Fruit fly (Drosophila melanogaster): Measurements from ENCODE around the gene CG32277.

The CG32277 gene

dm6 chr3L:3192333-3192894, 12.8 kb downstream of the CG32277 start, which contains the start of gene CG14965:
Gene CG14965 (minus strand): TSS chr3L:3192491.
- no peak for TF ChIP-seq Hnf4 (GFP tag; optimal IDR thresholded peaks at IDR 0.05)
- no peak for TF ChIP-seq tai (GFP tag; optimal IDR thresholded peaks at IDR 0.05)
- TF ChIP-seq Jra (GFP tag; optimal IDR thresholded peaks at IDR 0.05), result peak; percentile 8
- peak; percentile 76 for TF ChIP-seq Hr83 (GFP tag; optimal IDR thresholded peaks at IDR 0.05; ENCODE audit: poor library complexity, severe bottlenecking)
- TF ChIP-seq dsf (GFP tag; optimal IDR thresholded peaks at IDR 0.05; ENCODE audit: borderline replicate concordance), result no peak

dm6 chr3L:3189647-3190046, 15.6 kb downstream of the CG32277 start, which contains the start of the genes CG42525 and CG14958:
Gene CG42525 (minus strand): TSS chr3L:3189747.
Gene CG14958 (plus strand): TSS chr3L:3189978.
- TF ChIP-seq usp (GFP tag; optimal IDR thresholded peaks at IDR 0.05) (no peak), Jra (GFP tag; optimal IDR thresholded peaks at IDR 0.05) (no peak), GATAd (GFP tag; optimal IDR thresholded peaks at IDR 0.05) (no peak), woc (GFP tag; optimal IDR thresholded peaks at IDR 0.05) (no peak)

- TF ChIP-seq CG9705 (GFP tag; optimal IDR thresholded peaks at IDR 0.05) (no peak), sage (GFP tag; optimal IDR thresholded peaks at IDR 0.05) (no peak), sv (GFP tag; optimal IDR thresholded peaks at IDR 0.05) (no peak), h (GFP tag; optimal IDR thresholded peaks at IDR 0.05) (no peak), Rel (GFP tag; optimal IDR thresholded peaks at IDR 0.05) (no peak), Rel (tag; optimal IDR thresholded peaks at IDR 0.05) (no peak), Dfd (GFP tag; optimal IDR thresholded peaks at IDR 0.05) (no peak), jim (GFP tag; optimal IDR thresholded peaks at IDR 0.05) (no peak), brk (GFP tag; optimal IDR thresholded peaks at IDR 0.05) (no peak), Sp1 (GFP tag; optimal IDR thresholded peaks at IDR 0.05) (peak; percentile 31), rgr (GFP tag; optimal IDR thresholded peaks at IDR 0.05) (no peak), Vsx2 (GFP tag; optimal IDR thresholded peaks at IDR 0.05; ENCODE audit: partially characterized antibody) (no peak), Hr83 (GFP tag; optimal IDR thresholded peaks at IDR 0.05; ENCODE audit: poor library complexity, severe bottlenecking) (peak; percentile 18), Abd-B (GFP tag; optimal IDR thresholded peaks at IDR 0.05) (no peak), Jra (GFP tag; optimal IDR thresholded peaks at IDR 0.05) (no peak), dsf (GFP tag; optimal IDR thresholded peaks at IDR 0.05; ENCODE audit: borderline replicate concordance) (no peak), Hnf4 (GFP tag; optimal IDR thresholded peaks at IDR 0.05) (peak; percentile 18), dmrt93B (GFP tag; optimal IDR thresholded peaks at IDR 0.05) (no peak), OdsH (GFP tag; optimal IDR thresholded peaks at IDR 0.05) (no peak), br (GFP tag; optimal IDR thresholded peaks at IDR 0.05) (no peak), tai (GFP tag; optimal IDR thresholded peaks at IDR 0.05) (no peak), HLH106 (tag; optimal IDR thresholded peaks at IDR 0.05) (no peak)
These were observed 18.0 kb downstream of the CG32277 start, which contains the start of gene CG14957 for dm6 chr3L:3187263-3187662. Gene CG14957 (plus strand): TSS chr3L:3187563.

dm6 chr3L:3186364-3186763, 18.9 kb downstream of the CG32277 start, which contains the start of gene CG32284:
Gene CG32284 (plus strand): TSS chr3L:3186664.
- no peak for TF ChIP-seq CrebA (GFP tag; optimal IDR thresholded peaks at IDR 0.05; ENCODE audit: borderline replicate concordance)
- TF ChIP-seq usp (GFP tag; optimal IDR thresholded peaks at IDR 0.05), result no peak

- TF ChIP-seq GATAd (GFP tag; optimal IDR thresholded peaks at IDR 0.05) (no peak), Vsx2 (GFP tag; optimal IDR thresholded peaks at IDR 0.05; ENCODE audit: partially characterized antibody) (no peak), dmrt93B (GFP tag; optimal IDR thresholded peaks at IDR 0.05) (no peak), foxo (GFP tag; optimal IDR thresholded peaks at IDR 0.05) (no peak), Abd-B (GFP tag; optimal IDR thresholded peaks at IDR 0.05) (no peak), sv (GFP tag; optimal IDR thresholded peaks at IDR 0.05) (no peak), Hnf4 (GFP tag; optimal IDR thresholded peaks at IDR 0.05) (no peak), fru (GFP tag; optimal IDR thresholded peaks at IDR 0.05) (no peak), Myc (optimal IDR thresholded peaks at IDR 0.05) (no peak), CrebA (GFP tag; optimal IDR thresholded peaks at IDR 0.05; ENCODE audit: borderline replicate concordance) (no peak), Jra (GFP tag; optimal IDR thresholded peaks at IDR 0.05) (no peak), CG9705 (GFP tag; optimal IDR thresholded peaks at IDR 0.05) (no peak), pan (optimal IDR thresholded peaks at IDR 0.05) (no peak), Rel (GFP tag; optimal IDR thresholded peaks at IDR 0.05) (no peak), Rel (tag; optimal IDR thresholded peaks at IDR 0.05) (no peak), Sp1 (GFP tag; optimal IDR thresholded peaks at IDR 0.05) (no peak), Mio (GFP tag; optimal IDR thresholded peaks at IDR 0.05) (no peak), sage (GFP tag; optimal IDR thresholded peaks at IDR 0.05) (no peak)
These were observed 21.1 kb downstream of the CG32277 start, which contains the start of gene CG42494 for dm6 chr3L:3184104-3184503. Gene CG42494 (plus strand): TSS chr3L:3184404.

Data from whole organism, wandering third instar larva.